Worm (Caenorhabditis elegans): ENCODE measurements around the gene F36H5.4.

Gene F36H5.4

ce11 chrII:1761564-1761963 is at the start of gene F36H5.4:
Gene F36H5.4, plus strand, starts transcription at chrII:1761864.
- no peak for TF ChIP-seq aly-2 (tag; optimal IDR thresholded peaks at IDR 0.05)

DNA sequence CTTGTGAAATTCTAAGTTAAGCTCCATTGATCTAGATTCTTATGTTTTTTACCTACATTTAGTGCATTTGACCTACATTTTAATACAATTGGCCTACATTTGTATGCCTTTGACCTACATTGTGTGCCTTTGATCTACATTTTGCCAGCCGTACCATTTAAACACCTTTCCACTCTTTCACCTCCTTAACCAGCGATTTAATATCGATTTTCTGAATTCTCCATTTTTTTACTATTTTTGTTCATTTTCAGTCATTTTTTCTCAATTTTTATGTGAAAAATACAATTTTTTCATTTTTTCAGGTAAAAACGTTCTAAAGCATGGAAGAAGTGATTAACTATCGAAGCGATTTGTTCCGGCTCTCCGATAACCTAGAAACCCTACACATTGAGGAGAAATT is 48.7 kb upstream of the F36H5.4 start, which contains the start of gene btb-7:
btb-7 (plus strand) TSS at position 301 of the 400 bp plus-strand sequence.
- TF ChIP-seq C34F6.9 (tag; optimal IDR thresholded peaks at IDR 0.05) = no peak
- TF ChIP-seq lsy-2 (tag; optimal IDR thresholded peaks at IDR 0.05) = no peak
- TF ChIP-seq ztf-11 (tag; optimal IDR thresholded peaks at IDR 0.05) = no peak
- no peak for TF ChIP-seq unc-39 (tag; optimal IDR thresholded peaks at IDR 0.05)
- no peak for TF ChIP-seq mab-5 (tag; optimal IDR thresholded peaks at IDR 0.05)
- TF ChIP-seq ztf-1 (GFP tag; conservative IDR thresholded peaks at IDR 0.05) = no peak
- no peak for TF ChIP-seq fos-1 (tag; optimal IDR thresholded peaks at IDR 0.05)
- no peak for TF ChIP-seq ceh-16 (tag; optimal IDR thresholded peaks at IDR 0.05)
- TF ChIP-seq skn-1 (tag; optimal IDR thresholded peaks at IDR 0.05) = no peak
- no peak for TF ChIP-seq nhr-237 (tag; optimal IDR thresholded peaks at IDR 0.05)
- TF ChIP-seq elt-1 (tag; optimal IDR thresholded peaks at IDR 0.05) = no peak
- TF ChIP-seq unc-62 (GFP tag; optimal IDR thresholded peaks at IDR 0.05) = no peak
- no peak for TF ChIP-seq nhr-11 (tag; optimal IDR thresholded peaks at IDR 0.05)
- no peak for TF ChIP-seq crh-2 (tag; optimal IDR thresholded peaks at IDR 0.05)
- no peak for TF ChIP-seq blmp-1 (tag; optimal IDR thresholded peaks at IDR 0.05; ENCODE audit: insufficient read depth)
- no peak for TF ChIP-seq zag-1 (tag; optimal IDR thresholded peaks at IDR 0.05)
- TF ChIP-seq unc-55 (GFP tag; optimal IDR thresholded peaks at IDR 0.05) = no peak
- TF ChIP-seq snpc-4 (tag; optimal IDR thresholded peaks at IDR 0.05) = no peak

DNA sequence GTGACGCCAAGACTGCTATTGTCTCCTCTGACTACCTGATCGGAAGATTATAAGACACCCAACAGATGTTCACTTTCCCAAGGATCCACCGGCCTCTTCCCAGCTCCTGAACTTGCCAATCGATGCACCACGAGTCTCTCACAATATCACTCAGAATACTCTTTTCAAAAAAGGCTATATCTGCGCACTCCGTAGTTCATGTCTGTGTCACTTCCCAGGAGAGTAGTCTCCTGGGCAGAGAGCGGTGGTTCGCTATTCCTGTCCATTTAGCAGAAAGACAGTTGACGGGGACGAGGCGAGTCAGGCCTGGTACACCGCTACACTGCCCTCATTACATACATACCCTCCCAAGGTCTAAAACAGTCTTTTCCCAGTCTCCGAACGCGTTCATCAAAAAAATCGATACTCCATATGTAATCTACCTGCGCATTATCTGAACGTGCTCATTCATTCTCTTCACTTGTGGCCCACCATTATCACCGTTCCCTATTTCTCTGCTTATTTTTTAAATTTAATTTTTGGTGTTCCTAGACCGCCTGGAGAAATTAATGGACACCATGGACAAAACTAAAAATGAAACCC is 46.8 kb upstream of the F36H5.4 start, which contains the start of gene btb-6:
btb-6 (plus strand) TSS at position 532 of the 582 bp plus-strand sequence.
- TF ChIP-seq nhr-129 (tag; optimal IDR thresholded peaks at IDR 0.05) = no peak

DNA sequence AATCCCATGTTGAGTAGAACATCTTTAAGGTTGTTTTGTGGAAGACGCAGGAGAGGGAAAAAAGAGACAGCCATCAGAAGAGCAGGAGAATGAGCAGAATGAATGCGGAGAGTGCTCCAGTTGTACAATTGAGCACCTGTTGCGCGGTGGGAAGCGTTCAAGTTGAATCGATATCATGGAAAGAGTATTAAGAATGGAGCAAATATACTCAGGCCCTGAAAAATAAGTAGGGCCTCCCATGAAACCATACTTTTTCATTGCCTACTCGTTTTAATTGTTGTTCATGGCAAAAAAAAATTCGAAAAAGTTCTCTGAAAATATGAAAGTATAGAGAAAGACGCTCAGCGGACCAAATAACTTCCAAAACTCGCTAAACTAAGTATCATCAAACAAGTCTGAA is 42.5 kb upstream of the F36H5.4 start, which contains the start of gene fbxb-48:
fbxb-48 (minus strand) TSS at position 101 of the 400 bp plus-strand sequence.
- TF ChIP-seq C34F6.9 (tag; optimal IDR thresholded peaks at IDR 0.05) = no peak
- TF ChIP-seq sma-3 (GFP tag; optimal IDR thresholded peaks at IDR 0.05) = no peak
- no peak for TF ChIP-seq ztf-11 (tag; optimal IDR thresholded peaks at IDR 0.05)
- TF ChIP-seq skn-1 (tag; optimal IDR thresholded peaks at IDR 0.05) = no peak
- no peak for TF ChIP-seq ztf-4 (tag; optimal IDR thresholded peaks at IDR 0.05)
- TF ChIP-seq nhr-23 (tag; optimal IDR thresholded peaks at IDR 0.05) = no peak
- no peak for TF ChIP-seq fos-1 (tag; optimal IDR thresholded peaks at IDR 0.05)
- no peak for TF ChIP-seq elt-1 (tag; optimal IDR thresholded peaks at IDR 0.05)

ce11 chrII:1722394-1722793 is 39.3 kb upstream of the F36H5.4 start, which contains the start of the genes fbxb-5 and btb-8:
Gene fbxb-5, minus strand, starts transcription at chrII:1722494.
Gene btb-8, plus strand, starts transcription at chrII:1722770.
- no peak for TF ChIP-seq nhr-12 (tag; optimal IDR thresholded peaks at IDR 0.05)
- no peak for TF ChIP-seq nhr-11 (tag; optimal IDR thresholded peaks at IDR 0.05)
- no peak for TF ChIP-seq crh-2 (tag; optimal IDR thresholded peaks at IDR 0.05)
- TF ChIP-seq gmeb-1 (tag; optimal IDR thresholded peaks at IDR 0.05) = no peak

DNA sequence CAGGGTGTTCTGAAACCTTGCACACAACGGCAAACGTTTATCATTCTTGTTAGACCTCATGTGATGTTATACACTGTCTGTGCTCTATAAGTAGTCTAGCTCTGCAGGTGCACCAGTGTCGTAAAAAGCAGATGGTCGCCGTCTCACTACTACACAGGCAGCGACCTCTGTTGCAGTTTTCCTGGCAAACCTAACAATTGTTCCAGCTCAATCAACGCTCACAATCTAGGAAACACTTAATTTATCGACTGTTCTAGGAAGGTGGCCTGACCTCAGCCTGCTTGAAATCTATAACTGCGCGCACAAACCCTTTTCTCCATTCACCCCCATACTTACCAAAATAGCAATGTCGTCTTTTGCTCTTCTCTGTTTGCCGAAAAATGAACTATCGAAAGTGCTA is 37.4 kb upstream of the F36H5.4 start, which contains the start of gene fbxb-11:
fbxb-11 (plus strand) TSS at position 301 of the 400 bp plus-strand sequence.
- no peak for TF ChIP-seq F13H6.1 (tag; optimal IDR thresholded peaks at IDR 0.05)
- TF ChIP-seq nhr-129 (tag; optimal IDR thresholded peaks at IDR 0.05) = no peak
- no peak for TF ChIP-seq sma-3 (GFP tag; optimal IDR thresholded peaks at IDR 0.05)
- TF ChIP-seq nhr-77 (tag; optimal IDR thresholded peaks at IDR 0.05) = no peak
- no peak for TF ChIP-seq skn-1 (tag; optimal IDR thresholded peaks at IDR 0.05)

- TF ChIP-seq F13H6.1 (tag; optimal IDR thresholded peaks at IDR 0.05) (no peak), peb-1 (tag; optimal IDR thresholded peaks at IDR 0.05) (no peak), blmp-1 (tag; optimal IDR thresholded peaks at IDR 0.05; ENCODE audit: insufficient read depth) (no peak), ztf-1 (GFP tag; conservative IDR thresholded peaks at IDR 0.05) (no peak), nhr-12 (tag; optimal IDR thresholded peaks at IDR 0.05) (no peak), Y55F3AM.14 (GFP tag; optimal IDR thresholded peaks at IDR 0.05) (no peak)
Observed at ce11 chrII:1725735-1726134, 35.9 kb upstream of the F36H5.4 start, which contains the start of gene F45C12.17. Gene F45C12.17, plus strand, starts transcription at chrII:1726111.

Data from whole organism, L2 larva.